Worm (Caenorhabditis elegans): Measurements from ENCODE around the gene rpl-18.

ce11 chrIV:13742244-13742643, 35.4 kb upstream of the rpl-18 start, which contains the start of gene C47A4.3:
- no peak for TF ChIP-seq B0310.2 (tag; optimal IDR thresholded peaks at IDR 0.05)
- TF ChIP-seq tbx-37 (GFP tag; conservative IDR thresholded peaks at IDR 0.05): no peak
- TF ChIP-seq ceh-36 (tag; optimal IDR thresholded peaks at IDR 0.05): no peak
- no peak for TF ChIP-seq ceh-13 (GFP tag; optimal IDR thresholded peaks at IDR 0.05)
- TF ChIP-seq flt-1 (GFP tag; IDR thresholded peaks at IDR 0.05): no peak
- TF ChIP-seq ama-1 (optimal IDR thresholded peaks at IDR 0.05): no peak
- no peak for TF ChIP-seq hmbx-1 (tag; optimal IDR thresholded peaks at IDR 0.05)
- no peak for TF ChIP-seq F13C5.2 (tag; optimal IDR thresholded peaks at IDR 0.05)
- no peak for TF ChIP-seq pes-1 (GFP tag; IDR thresholded peaks at IDR 0.05)
- TF ChIP-seq scrt-1 (GFP tag; IDR thresholded peaks at IDR 0.05): no peak
